Worm (Caenorhabditis elegans) whole organism, young adult: Measurements from ENCODE around the gene F54F12.2.

Experiments
- F57C9.4 ChIP-seq: sonication (generic microtip); optimal IDR thresholded peaks from 2 replicates; lab custom pipeline; 2017; ENCODE audit warnings: mild to moderate bottlenecking, missing genetic modification characterization, missing compliant biosample characterization
- atf-7 ChIP-seq: sonication (generic microtip); optimal IDR thresholded peaks from 2 replicates; lab custom pipeline; 2017; ENCODE audit warnings: mild to moderate bottlenecking, missing genetic modification characterization, missing compliant biosample characterization
- attf-5 ChIP-seq: fragments of 200-800 bp; sonication (Bioruptor generic); optimal IDR thresholded peaks from 2 replicates; lab custom pipeline; 2018; ENCODE audit warnings: mild to moderate bottlenecking, missing genetic modification characterization, missing compliant biosample characterization
- ekl-4 ChIP-seq: fragments of 200-800 bp; sonication (Bioruptor generic); IDR thresholded peaks from 2 replicates; pipeline ENCODE4 v1.3.6; 2022; ENCODE audit warnings: missing genetic modification reagents, missing genetic modification characterization, missing compliant biosample characterization
- pha-4 ChIP-seq: fragments of 150-350 bp; sonication (generic microtip); optimal IDR thresholded peaks from 2 replicates; lab custom pipeline; 2014; ENCODE audit warnings: missing biosample characterization, missing genetic modification reagents, missing genetic modification characterization

ce11 chrIII:13091072-13091538 is 51.3 kb downstream of the F54F12.2 start, which contains the start of gene Y39E4B.13:
- TF ChIP-seq atf-7 (tag; lab: Kevin White, UChicago) (no peak), F57C9.4 (tag; lab: Kevin White, UChicago) (no peak), pha-4 (no peak), attf-5 (GFP tag; lab: Kevin White, UChicago) (no peak), ekl-4 (no peak)
